Fruit fly (Drosophila melanogaster) whole organism, embryonic: ENCODE results near the gene CG4607.

Source experiments
- CG10959 ChIP-seq: fragments of 200-800 bp; sonication (Bioruptor generic); IDR thresholded peaks from 2 replicates; pipeline ENCODE4 v1.3.6; 2022; ENCODE audit warnings: missing biosample characterization, missing genetic modification characterization
- CG4360 ChIP-seq: fragments of 200-800 bp; sonication (Bioruptor generic); IDR thresholded peaks from 2 replicates; pipeline ENCODE4 v1.3.6; 2022; ENCODE audit warnings: missing biosample characterization, missing genetic modification characterization
- CG8281 ChIP-seq: fragments of 200-800 bp; sonication (Bioruptor generic); optimal IDR thresholded peaks from 2 replicates; lab custom pipeline; 2018; ENCODE audit warnings: missing biosample characterization, mild to moderate bottlenecking, missing genetic modification characterization, moderate library complexity
- Hmx ChIP-seq: fragments of 200-800 bp; sonication (Bioruptor generic); optimal IDR thresholded peaks from 2 replicates; lab custom pipeline; 2016; ENCODE audit warnings: missing biosample characterization, missing genetic modification characterization
- Ptx1 ChIP-seq: fragments of 200-800 bp; sonication (Bioruptor generic); IDR thresholded peaks from 2 replicates; pipeline ENCODE4 v1.3.6; 2022; ENCODE audit warnings: missing biosample characterization, missing genetic modification characterization

dm6 chrX:7058973-7059372 lies 10.2 kb upstream of the CG4607 start:
- TF ChIP-seq Ptx1 (GFP tag; lab: Robert Waterston, UW), result no peak
- TF ChIP-seq CG8281 (tag; lab: Kevin White, UChicago), result no peak
- no peak for TF ChIP-seq Hmx
- no peak for TF ChIP-seq CG10959 (GFP tag; lab: Robert Waterston, UW)
- no peak for TF ChIP-seq CG4360
